Fruit fly (Drosophila melanogaster): ENCODE results near the gene CG2712.
A peak's percentile ranks its signal among the peaks of the same experiment; 100 is the strongest.

CG2712 gene

dm6 chrX:2732127-2732526, at the start of gene CG2712, which contains the start of gene ttm50:
Gene CG2712, plus strand, starts transcription at chrX:2732469.
Gene ttm50, minus strand, starts transcription at chrX:2732190.
- TF ChIP-seq CG17801 (GFP tag; optimal IDR thresholded peaks at IDR 0.05; ENCODE audit: partially characterized antibody), result peak; percentile 60

- no peak for TF ChIP-seq CG17801 (GFP tag; optimal IDR thresholded peaks at IDR 0.05; ENCODE audit: partially characterized antibody)
Observed at dm6 chrX:2682832-2683231, 49.4 kb upstream of the CG2712 start, which contains the start of gene CG2652. Gene CG2652, minus strand, starts transcription at chrX:2682932.

- no peak for TF ChIP-seq CG17801 (GFP tag; optimal IDR thresholded peaks at IDR 0.05; ENCODE audit: partially characterized antibody)
Observed at dm6 chrX:2683926-2684325, 48.3 kb upstream of the CG2712 start.

dm6 chrX:2684442-2684841, 47.8 kb upstream of the CG2712 start:
- no peak for TF ChIP-seq CG17801 (GFP tag; optimal IDR thresholded peaks at IDR 0.05; ENCODE audit: partially characterized antibody)

dm6 chrX:2685022-2685421, 47.2 kb upstream of the CG2712 start:
- TF ChIP-seq CG17801 (GFP tag; optimal IDR thresholded peaks at IDR 0.05; ENCODE audit: partially characterized antibody), result no peak

dm6 chrX:2685580-2685979, 46.7 kb upstream of the CG2712 start, which contains the start of gene per:
Gene per, plus strand, starts transcription at chrX:2685580.
- no peak for TF ChIP-seq CG17801 (GFP tag; optimal IDR thresholded peaks at IDR 0.05; ENCODE audit: partially characterized antibody)

dm6 chrX:2686930-2687329, 45.3 kb upstream of the CG2712 start:
- TF ChIP-seq CG17801 (GFP tag; optimal IDR thresholded peaks at IDR 0.05; ENCODE audit: partially characterized antibody), result no peak

- no peak for TF ChIP-seq CG17801 (GFP tag; optimal IDR thresholded peaks at IDR 0.05; ENCODE audit: partially characterized antibody)
Observed at dm6 chrX:2690376-2690775, 41.9 kb upstream of the CG2712 start.

dm6 chrX:2693786-2694185, 38.5 kb upstream of the CG2712 start, which contains the start of gene dyw:
Gene dyw, minus strand, starts transcription at chrX:2693886.
- TF ChIP-seq CG17801 (GFP tag; optimal IDR thresholded peaks at IDR 0.05; ENCODE audit: partially characterized antibody), result no peak

- no peak for TF ChIP-seq CG17801 (GFP tag; optimal IDR thresholded peaks at IDR 0.05; ENCODE audit: partially characterized antibody)
Observed at dm6 chrX:2698064-2698894, 34.0 kb upstream of the CG2712 start, which contains the start of the genes Spg7 and Lint-O. Gene Spg7, minus strand, starts transcription at chrX:2698211. Gene Lint-O, plus strand, starts transcription at chrX:2698701.

- peak; percentile 100 for TF ChIP-seq CG17801 (GFP tag; optimal IDR thresholded peaks at IDR 0.05; ENCODE audit: partially characterized antibody)
Observed at dm6 chrX:2703693-2704092, 28.6 kb upstream of the CG2712 start, which contains the start of gene Ugalt. Gene Ugalt, minus strand, starts transcription at chrX:2703852.

- no peak for TF ChIP-seq CG17801 (GFP tag; optimal IDR thresholded peaks at IDR 0.05; ENCODE audit: partially characterized antibody)
Observed at dm6 chrX:2704134-2704773, 28.0 kb upstream of the CG2712 start, which contains the start of gene eIF2Bbeta. Gene eIF2Bbeta, plus strand, starts transcription at chrX:2704571.

dm6 chrX:2707377-2708090, 24.7 kb upstream of the CG2712 start, which contains the start of gene CG2680:
Gene CG2680, minus strand, starts transcription at chrX:2707427.
- TF ChIP-seq CG17801 (GFP tag; optimal IDR thresholded peaks at IDR 0.05; ENCODE audit: partially characterized antibody), result no peak

- TF ChIP-seq CG17801 (GFP tag; optimal IDR thresholded peaks at IDR 0.05; ENCODE audit: partially characterized antibody), result no peak
Observed at dm6 chrX:2708156-2708734, 24.0 kb upstream of the CG2712 start, which contains the start of gene CG2681. Gene CG2681, plus strand, starts transcription at chrX:2708684.

dm6 chrX:2713776-2714175, 18.5 kb upstream of the CG2712 start, which contains the start of the genes CG2685 and CG2694:
Gene CG2685, minus strand, starts transcription at chrX:2713960.
Gene CG2694, plus strand, starts transcription at chrX:2714079.
- peak; percentile 29 for TF ChIP-seq CG17801 (GFP tag; optimal IDR thresholded peaks at IDR 0.05; ENCODE audit: partially characterized antibody)

Measured in ovary, adult (tissue).